Worm (Caenorhabditis elegans) whole organism, young adult: ENCODE results near the gene F49H12.7.
"Not testable (repeated sequence)": the region's sequence is repeated elsewhere in the genome, so short reads cannot be mapped to it uniquely, and the experiment has no call there.

ENCODE experiments used
- B0035.1 ChIP-seq: sonication (generic microtip); optimal IDR thresholded peaks from 2 replicates; lab custom pipeline; 2016; ENCODE audit warnings: missing genetic modification characterization, mild to moderate bottlenecking, missing compliant biosample characterization, missing genotype, missing genetic modification reagents
- F33H1.4 ChIP-seq: fragments of 200-800 bp; sonication (Bioruptor generic); IDR thresholded peaks from 2 replicates; pipeline ENCODE4 v1.3.6; 2022; ENCODE audit warnings: missing genetic modification reagents, missing genetic modification characterization, missing compliant biosample characterization
- F37B4.10 ChIP-seq: fragments of 200-800 bp; sonication (Bioruptor generic); IDR thresholded peaks from 2 replicates; pipeline ENCODE4 v1.3.6; 2022; ENCODE audit warnings: missing genetic modification characterization, missing compliant biosample characterization
- F55B11.4 ChIP-seq: sonication (generic microtip); optimal IDR thresholded peaks from 2 replicates; lab custom pipeline; 2016; ENCODE audit warnings: missing compliant biosample characterization, missing genetic modification characterization, borderline replicate concordance; ENCODE audit not compliant: insufficient read depth
- F57A8.1 ChIP-seq: fragments of 200-800 bp; sonication (Bioruptor generic); optimal IDR thresholded peaks from 2 replicates; lab custom pipeline; 2018; ENCODE audit warnings: mild to moderate bottlenecking, missing genetic modification characterization, moderate library complexity, missing compliant biosample characterization
- T26A5.8 ChIP-seq: sonication (generic microtip); optimal IDR thresholded peaks from 2 replicates; lab custom pipeline; 2016; ENCODE audit warnings: missing genetic modification characterization, missing compliant biosample characterization
- Y53F4B.3 ChIP-seq: fragments of 200-800 bp; sonication (Bioruptor generic); IDR thresholded peaks from 2 replicates; pipeline ENCODE4 v1.3.6; 2022; ENCODE audit warnings: missing genetic modification reagents, missing genetic modification characterization, missing compliant biosample characterization
- Y53G8AR.9 ChIP-seq: fragments of 200-800 bp; sonication (Bioruptor generic); conservative IDR thresholded peaks from 2 replicates; pipeline ENCODE4 v1.3.6; 2022; ENCODE audit warnings: missing genetic modification reagents, missing genetic modification characterization, missing compliant biosample characterization
- Y79H2A.3 ChIP-seq: fragments of 200-800 bp; sonication (Bioruptor generic); conservative IDR thresholded peaks from 2 replicates; pipeline ENCODE4 v1.3.6; 2022; ENCODE audit warnings: missing genetic modification reagents, missing genetic modification characterization, missing compliant biosample characterization
- Y95B8A.8 ChIP-seq: fragments of 200-800 bp; sonication (Bioruptor generic); IDR thresholded peaks from 2 replicates; pipeline ENCODE4 v1.3.6; 2022; ENCODE audit warnings: missing genetic modification reagents, missing genetic modification characterization, missing compliant biosample characterization
- ama-1 ChIP-seq, 3 experiments: fragments of 150-350 bp in 1 of 3; sonication (generic microtip) in 2 of 3; optimal IDR thresholded peaks; 2 replicates each; lab custom pipeline; 2014 to 2018; ENCODE audit warnings: missing biosample characterization in 2 of 3, missing genetic modification characterization in 2 of 3, missing genetic modification reagents in 2 of 3
- attf-3 ChIP-seq: fragments of 200-800 bp; sonication (Bioruptor generic); conservative IDR thresholded peaks from 2 replicates; pipeline ENCODE4 v1.3.6; 2022; ENCODE audit warnings: missing genetic modification reagents, missing genetic modification characterization, missing compliant biosample characterization
- cebp-2 ChIP-seq: fragments of 200-800 bp; sonication (Bioruptor generic); IDR thresholded peaks from 2 replicates; pipeline ENCODE4 v1.3.6; 2022; ENCODE audit warnings: missing genetic modification characterization, missing compliant biosample characterization
- ceh-40 ChIP-seq: fragments of 200-800 bp; sonication (Bioruptor generic); IDR thresholded peaks from 2 replicates; pipeline ENCODE4 v1.3.6; 2022; ENCODE audit warnings: missing genetic modification characterization, missing compliant biosample characterization
- ceh-58 ChIP-seq: fragments of 200-800 bp; sonication (Bioruptor generic); IDR thresholded peaks from 2 replicates; pipeline ENCODE4 v1.3.6; 2022; ENCODE audit warnings: missing genetic modification characterization, missing compliant biosample characterization
- ceh-79 ChIP-seq: sonication (generic microtip); optimal IDR thresholded peaks from 2 replicates; lab custom pipeline; 2017; ENCODE audit warnings: mild to moderate bottlenecking, missing genetic modification characterization, missing compliant biosample characterization
- dpl-1 ChIP-seq: fragments of 150-350 bp; optimal IDR thresholded peaks from 2 replicates; lab custom pipeline; 2014; ENCODE audit warnings: missing biosample characterization, missing genetic modification reagents, missing genetic modification characterization
- efl-1 ChIP-seq: fragments of 150-350 bp; optimal IDR thresholded peaks from 2 replicates; lab custom pipeline; 2014; ENCODE audit warnings: missing biosample characterization, missing genetic modification reagents, missing genetic modification characterization
- egl-18 ChIP-seq: fragments of 200-800 bp; sonication (Bioruptor generic); IDR thresholded peaks from 2 replicates; pipeline ENCODE4 v1.3.6; 2022; ENCODE audit warnings: missing genetic modification reagents, missing genetic modification characterization, missing compliant biosample characterization
- egl-44 ChIP-seq: fragments of 200-800 bp; sonication (Bioruptor generic); IDR thresholded peaks from 2 replicates; pipeline ENCODE4 v1.3.6; 2022; ENCODE audit warnings: missing genetic modification reagents, missing genetic modification characterization, missing compliant biosample characterization
- hlh-12 ChIP-seq: sonication (generic microtip); optimal IDR thresholded peaks from 2 replicates; lab custom pipeline; 2016; ENCODE audit warnings: missing genetic modification characterization, missing compliant biosample characterization
- hlh-26 ChIP-seq: fragments of 200-800 bp; sonication (Bioruptor generic); conservative IDR thresholded peaks from 2 replicates; pipeline ENCODE4 v1.3.6; 2022; ENCODE audit warnings: missing genetic modification reagents, missing genetic modification characterization, missing compliant biosample characterization
- hrde-1 ChIP-seq: sonication (generic microtip); optimal IDR thresholded peaks from 2 replicates; lab custom pipeline; 2016; ENCODE audit warnings: missing genetic modification characterization, mild to moderate bottlenecking, missing compliant biosample characterization, moderate library complexity, missing genotype, missing genetic modification reagents, borderline replicate concordance
- lsl-1 ChIP-seq: fragments of 200-800 bp; sonication (Bioruptor generic); optimal IDR thresholded peaks from 2 replicates; lab custom pipeline; 2018; ENCODE audit warnings: mild to moderate bottlenecking, missing genetic modification characterization, moderate library complexity, missing compliant biosample characterization
- madf-3 ChIP-seq: fragments of 200-800 bp; sonication (Bioruptor generic); IDR thresholded peaks from 2 replicates; pipeline ENCODE4 v1.3.6; 2022; ENCODE audit warnings: missing genetic modification reagents, missing genetic modification characterization, missing compliant biosample characterization
- madf-6 ChIP-seq: fragments of 200-800 bp; sonication (Bioruptor generic); IDR thresholded peaks from 2 replicates; pipeline ENCODE4 v1.3.6; 2022; ENCODE audit warnings: missing genetic modification reagents, missing genetic modification characterization, missing compliant biosample characterization
- mel-28 ChIP-seq: sonication (generic microtip); optimal IDR thresholded peaks from 2 replicates; lab custom pipeline; 2016; ENCODE audit warnings: borderline replicate concordance, mild to moderate bottlenecking, missing genetic modification characterization, missing compliant biosample characterization
- mxl-1 ChIP-seq: sonication (generic microtip); optimal IDR thresholded peaks from 2 replicates; lab custom pipeline; 2016; ENCODE audit warnings: missing genetic modification characterization, missing compliant biosample characterization
- nhr-120 ChIP-seq: fragments of 200-800 bp; sonication (Bioruptor generic); IDR thresholded peaks from 2 replicates; pipeline ENCODE4 v1.3.6; 2022; ENCODE audit warnings: missing genetic modification characterization, missing compliant biosample characterization
- nhr-27 ChIP-seq: fragments of 200-800 bp; sonication (Bioruptor generic); optimal IDR thresholded peaks from 2 replicates; lab custom pipeline; 2018; ENCODE audit warnings: mild to moderate bottlenecking, missing genetic modification characterization, moderate library complexity, missing compliant biosample characterization
- nhr-80 ChIP-seq: sonication (generic microtip); optimal IDR thresholded peaks from 2 replicates; lab custom pipeline; 2016; ENCODE audit warnings: missing genetic modification characterization, missing compliant biosample characterization
- nhr-90 ChIP-seq: sonication (generic microtip); optimal IDR thresholded peaks from 2 replicates; lab custom pipeline; 2016; ENCODE audit warnings: missing genotype, mild to moderate bottlenecking, missing genetic modification characterization, missing compliant biosample characterization
- pbrm-1 ChIP-seq: fragments of 200-800 bp; sonication (Bioruptor generic); IDR thresholded peaks from 2 replicates; pipeline ENCODE4 v1.3.6; 2022; ENCODE audit warnings: missing genetic modification reagents, missing genetic modification characterization, missing compliant biosample characterization
- rcor-1 ChIP-seq: fragments of 200-800 bp; sonication (Bioruptor generic); IDR thresholded peaks from 2 replicates; pipeline ENCODE4 v1.3.6; 2022; ENCODE audit warnings: missing genetic modification reagents, missing genetic modification characterization, missing compliant biosample characterization
- somi-1 ChIP-seq: fragments of 200-800 bp; sonication (Bioruptor generic); optimal IDR thresholded peaks from 2 replicates; lab custom pipeline; 2018; ENCODE audit warnings: mild to moderate bottlenecking, missing genetic modification characterization, missing compliant biosample characterization
- tbp1 ChIP-seq: fragments of 200-800 bp; sonication (Bioruptor generic); optimal IDR thresholded peaks from 2 replicates; lab custom pipeline; 2018; ENCODE audit warnings: mild to moderate bottlenecking, missing genetic modification characterization, missing compliant biosample characterization
- tbx-9 ChIP-seq: sonication (generic microtip); optimal IDR thresholded peaks from 2 replicates; lab custom pipeline; 2016; ENCODE audit warnings: borderline replicate concordance, missing genetic modification characterization, inconsistent platforms, missing compliant biosample characterization
- xnd-1 ChIP-seq: sonication (generic microtip); optimal IDR thresholded peaks from 2 replicates; lab custom pipeline; 2016; ENCODE audit warnings: missing genotype, missing genetic modification reagents, missing genetic modification characterization, missing compliant biosample characterization
- zim-3 ChIP-seq: sonication (generic microtip); optimal IDR thresholded peaks from 2 replicates; lab custom pipeline; 2017; ENCODE audit warnings: mild to moderate bottlenecking, missing genetic modification characterization, moderate library complexity, missing compliant biosample characterization
- ztf-18 ChIP-seq: sonication (generic microtip); optimal IDR thresholded peaks from 2 replicates; lab custom pipeline; 2016; ENCODE audit warnings: missing genotype, mild to moderate bottlenecking, missing genetic modification characterization, missing compliant biosample characterization
- ztf-22 ChIP-seq: fragments of 200-800 bp; sonication (Bioruptor generic); optimal IDR thresholded peaks from 2 replicates; lab custom pipeline; 2018; ENCODE audit warnings: mild to moderate bottlenecking, missing genetic modification characterization, moderate library complexity, missing compliant biosample characterization
- ztf-28 ChIP-seq: fragments of 200-800 bp; sonication (Bioruptor generic); IDR thresholded peaks from 2 replicates; pipeline ENCODE4 v1.3.6; 2022; ENCODE audit warnings: missing genetic modification reagents, missing genetic modification characterization, missing compliant biosample characterization

F49H12.7 gene

DNA sequence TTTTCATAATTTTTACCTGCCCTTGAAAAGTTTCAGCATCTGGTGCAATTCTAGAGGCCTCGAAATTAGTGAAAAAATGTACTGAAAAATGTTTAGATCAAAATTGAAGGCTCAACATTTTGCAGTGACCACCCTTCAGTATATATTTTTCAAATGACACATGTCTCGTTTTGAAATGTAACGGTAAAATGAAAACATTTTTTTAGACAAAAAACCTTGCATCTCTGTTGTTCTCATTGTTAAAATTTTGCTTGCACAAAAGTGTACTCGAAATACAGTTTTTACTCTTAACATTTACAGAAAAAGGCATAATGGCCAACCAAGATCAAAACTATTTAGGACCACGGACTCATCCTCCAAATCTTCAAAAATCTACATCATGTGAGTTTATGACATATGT is 38.5 kb upstream of the F49H12.7 start, which contains the start of gene Y102A11A.2:
Y102A11A.2 (plus strand) TSS at position 301 of the 400 bp plus-strand sequence.
- not testable (repeated sequence) for TF ChIP-seq egl-44 (GFP tag; lab: Robert Waterston, UW); ceh-58 (GFP tag; lab: Robert Waterston, UW); ztf-18 (tag; lab: Kevin White, UChicago)

DNA sequence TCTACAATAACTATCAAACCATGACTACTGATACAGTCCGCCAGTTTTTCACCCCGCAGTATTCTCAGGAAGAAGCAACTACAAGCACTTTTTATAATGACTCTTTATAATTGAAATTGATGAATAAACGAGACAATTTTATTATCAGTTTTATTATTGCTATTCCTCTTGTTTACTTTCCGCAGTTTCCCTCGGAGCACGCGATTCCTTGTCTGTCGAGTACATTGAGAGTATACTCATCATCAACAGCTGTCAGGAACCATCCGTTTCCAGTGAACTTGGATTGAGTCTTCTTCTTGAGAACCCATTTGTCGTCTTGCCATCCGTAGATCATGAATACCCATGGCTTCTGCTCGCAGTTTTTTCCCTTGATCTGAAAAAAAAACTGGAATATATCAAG is 34.0 kb upstream of the F49H12.7 start:
- TF ChIP-seq cebp-2 (GFP tag; lab: Robert Waterston, UW), result no peak
- no peak for TF ChIP-seq ztf-28 (GFP tag; lab: Robert Waterston, UW)
- no peak for TF ChIP-seq egl-18 (GFP tag; lab: Robert Waterston, UW)
- no peak for TF ChIP-seq ceh-40 (GFP tag; lab: Robert Waterston, UW)
- TF ChIP-seq nhr-27 (tag; lab: Kevin White, UChicago), result no peak
- TF ChIP-seq madf-6, result no peak
- no peak for TF ChIP-seq B0035.1 (tag; lab: Kevin White, UChicago)
- TF ChIP-seq lsl-1 (GFP tag; lab: Kevin White, UChicago), result no peak
- TF ChIP-seq Y53F4B.3 (GFP tag; lab: Robert Waterston, UW), result no peak

DNA sequence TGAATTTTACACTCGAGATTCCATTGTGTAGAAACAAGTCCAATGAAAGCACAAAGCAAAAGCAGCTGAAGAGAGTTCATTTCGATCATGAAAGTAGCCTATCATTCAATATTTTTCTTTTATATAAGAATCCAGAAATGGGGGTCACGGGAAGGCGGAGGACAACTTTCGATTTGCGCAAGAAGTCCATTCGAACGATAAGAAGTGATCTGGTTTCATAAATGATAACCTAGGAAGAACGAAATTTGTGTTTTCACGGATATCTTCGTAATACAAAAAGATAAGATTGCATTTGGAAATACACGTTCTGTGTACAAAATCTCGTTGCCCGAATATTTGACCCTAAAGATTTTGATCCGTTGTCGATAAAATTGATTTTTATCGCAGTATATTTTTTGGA is 33.4 kb upstream of the F49H12.7 start, which contains the start of gene Y102A11A.5:
Y102A11A.5 (minus strand) TSS at position 175 of the 400 bp plus-strand sequence.
- TF ChIP-seq ceh-58 (GFP tag; lab: Robert Waterston, UW) (no peak), F57A8.1 (GFP tag; lab: Kevin White, UChicago) (no peak), B0035.1 (tag; lab: Kevin White, UChicago) (no peak), pbrm-1 (GFP tag; lab: Robert Waterston, UW) (no peak), attf-3 (GFP tag; lab: Robert Waterston, UW) (no peak), zim-3 (tag; lab: Kevin White, UChicago) (no peak), madf-3 (no peak), hlh-26 (no peak), ama-1 (optimal IDR thresholded peaks at IDR 0.05; lab: Kevin White, UChicago) (no peak), ama-1 (GFP tag; optimal IDR thresholded peaks at IDR 0.05; lab: Kevin White, UChicago) (no peak), Y79H2A.3 (GFP tag; lab: Robert Waterston, UW) (no peak), Y95B8A.8 (no peak), nhr-80 (tag; lab: Kevin White, UChicago) (no peak), F33H1.4 (GFP tag; lab: Robert Waterston, UW) (no peak), tbx-9 (no peak)

DNA sequence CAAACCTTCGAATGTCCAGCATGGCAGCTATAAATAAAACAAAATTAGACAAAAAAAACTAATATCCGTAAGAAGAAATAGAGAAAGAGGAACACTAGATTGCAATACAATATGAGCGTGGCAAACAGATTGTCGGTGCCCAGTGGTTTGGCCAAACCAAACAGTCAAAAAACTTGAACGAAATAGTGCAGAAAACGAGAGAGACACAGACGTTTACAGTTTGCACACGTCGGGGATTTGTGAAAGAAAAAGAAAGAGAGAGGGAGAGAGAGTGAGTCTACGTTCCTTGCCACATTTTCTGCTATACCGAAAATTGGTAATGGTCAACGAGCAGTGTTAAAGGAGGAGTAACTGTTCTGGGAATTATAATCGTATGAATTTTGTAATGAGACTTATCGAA is 29.7 kb upstream of the F49H12.7 start, which contains the start of gene ergi-1:
ergi-1 (minus strand) TSS at position 101 of the 400 bp plus-strand sequence.
- TF ChIP-seq nhr-90 (tag; lab: Kevin White, UChicago), result no peak
- TF ChIP-seq tbp1, result no peak
- TF ChIP-seq mxl-1, result no peak
- no peak for TF ChIP-seq nhr-27 (tag; lab: Kevin White, UChicago)
- TF ChIP-seq mel-28, result no peak
- TF ChIP-seq efl-1 (GFP tag; lab: Kevin White, UChicago), result no peak
- no peak for TF ChIP-seq B0035.1 (tag; lab: Kevin White, UChicago)
- TF ChIP-seq ceh-58 (GFP tag; lab: Robert Waterston, UW), result no peak
- TF ChIP-seq xnd-1 (tag; lab: Kevin White, UChicago), result no peak
- no peak for TF ChIP-seq cebp-2 (GFP tag; lab: Robert Waterston, UW)
- TF ChIP-seq, all 124 proteins: peak for 0

DNA sequence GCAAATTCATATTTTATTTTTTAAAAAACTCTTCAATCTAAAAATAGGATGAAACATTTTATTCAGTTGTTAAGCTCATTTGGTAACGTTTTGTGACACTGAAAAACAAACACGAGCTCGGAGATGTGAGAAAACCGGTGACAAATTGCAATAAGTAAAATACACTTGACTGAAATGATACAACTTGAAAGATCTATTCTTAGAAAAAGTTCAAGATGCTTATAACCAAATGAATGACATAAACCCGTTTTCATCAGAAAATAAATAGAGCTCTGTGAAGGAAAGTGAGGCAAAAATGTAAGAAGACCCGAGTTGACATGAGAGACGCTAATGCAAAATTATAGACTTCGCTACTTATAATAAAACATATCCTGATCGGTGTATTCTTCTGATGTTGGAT is 25.5 kb upstream of the F49H12.7 start, which contains the start of gene smex-2:
smex-2 (minus strand) TSS at position 101 of the 400 bp plus-strand sequence.
- TF ChIP-seq ztf-22, result no peak
- TF ChIP-seq F37B4.10, result no peak
- no peak for TF ChIP-seq egl-18 (GFP tag; lab: Robert Waterston, UW)
- no peak for TF ChIP-seq Y79H2A.3 (GFP tag; lab: Robert Waterston, UW)
- no peak for TF ChIP-seq F57A8.1 (GFP tag; lab: Kevin White, UChicago)
- TF ChIP-seq Y53G8AR.9 (GFP tag; lab: Robert Waterston, UW), result no peak
- no peak for TF ChIP-seq ceh-79
- no peak for TF ChIP-seq somi-1
- TF ChIP-seq rcor-1 (GFP tag; lab: Robert Waterston, UW), result no peak
- TF ChIP-seq T26A5.8 (tag; lab: Kevin White, UChicago), result no peak
- TF ChIP-seq ama-1 (optimal IDR thresholded peaks at IDR 0.05; lab: Kevin White, UChicago), result no peak
- no peak for TF ChIP-seq ama-1 (GFP tag; optimal IDR thresholded peaks at IDR 0.05; lab: Kevin White, UChicago)
- no peak for TF ChIP-seq hlh-12 (tag; lab: Kevin White, UChicago)
- no peak for TF ChIP-seq nhr-120 (GFP tag; lab: Robert Waterston, UW)
- no peak for TF ChIP-seq F55B11.4
- no peak for TF ChIP-seq hrde-1 (tag; lab: Kevin White, UChicago)
- no peak for TF ChIP-seq dpl-1
